Worm (Caenorhabditis elegans) whole organism, L2 larva: ENCODE measurements around the gene bath-47.

Source experiments
- R02D3.7 ChIP-seq: fragments of 150-350 bp; optimal IDR thresholded peaks from 2 replicates; lab custom pipeline; 2014; ENCODE audit warnings: missing biosample characterization, missing genetic modification characterization
- ceh-82 ChIP-seq: fragments of 150-350 bp; optimal IDR thresholded peaks from 2 replicates; lab custom pipeline; 2014; ENCODE audit warnings: missing biosample characterization, missing genetic modification characterization
- dmd-4 ChIP-seq: sonication (generic microtip); optimal IDR thresholded peaks from 2 replicates; lab custom pipeline; 2017; ENCODE audit warnings: missing biosample characterization, missing genetic modification characterization
- egl-27 ChIP-seq: sonication (generic microtip); optimal IDR thresholded peaks from 3 replicates; lab custom pipeline; 2017; ENCODE audit warnings: missing biosample characterization, missing genetic modification reagents, missing genetic modification characterization
- fos-1 ChIP-seq: fragments of 150-350 bp; optimal IDR thresholded peaks from 2 replicates; lab custom pipeline; 2014; ENCODE audit warnings: missing biosample characterization, missing genetic modification characterization
- lsy-2 ChIP-seq, 2 experiments: fragments of 150-350 bp in 1 of 2; sonication (generic microtip) in 1 of 2; optimal IDR thresholded peaks; 2 replicates each; lab custom pipeline; 2014 to 2017; ENCODE audit warnings: missing biosample characterization in 2 of 2, missing genetic modification characterization in 2 of 2
- nhr-237 ChIP-seq: fragments of 150-350 bp; optimal IDR thresholded peaks from 2 replicates; lab custom pipeline; 2014; ENCODE audit warnings: missing biosample characterization, missing genetic modification characterization
- nhr-77 ChIP-seq: fragments of 150-350 bp; optimal IDR thresholded peaks from 2 replicates; lab custom pipeline; 2014; ENCODE audit warnings: missing biosample characterization, missing genetic modification characterization
- unc-55 ChIP-seq: fragments of 150-350 bp; sonication (generic microtip); optimal IDR thresholded peaks from 3 replicates; lab custom pipeline; 2014; ENCODE audit warnings: missing biosample characterization, missing genetic modification reagents, missing genetic modification characterization

DNA sequence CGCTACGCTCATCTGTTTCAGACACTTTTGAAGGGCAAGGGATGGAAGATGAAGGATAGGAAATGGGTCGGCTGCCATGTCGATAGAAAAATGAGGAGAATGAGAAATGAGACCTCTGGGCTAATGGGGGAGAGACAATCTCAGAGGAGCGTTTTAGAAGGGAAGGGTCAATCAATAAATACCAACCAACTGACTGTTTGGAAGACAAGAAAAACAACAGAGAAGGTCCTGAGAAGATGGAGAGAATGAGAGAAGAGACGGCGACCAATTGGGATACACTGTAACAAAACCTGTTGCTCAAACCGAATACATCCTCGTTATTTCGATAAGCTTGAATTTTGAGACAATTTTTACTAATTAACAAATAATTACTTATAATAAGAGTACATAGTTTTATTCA lies 51.8 kb downstream of the bath-47 start, which contains the start of gene fbxb-15:
- TF ChIP-seq lsy-2 (tag; optimal IDR thresholded peaks at IDR 0.05; lab: Kevin White, UChicago) = no peak
- TF ChIP-seq nhr-237 (tag; lab: Kevin White, UChicago) = no peak
- TF ChIP-seq R02D3.7 (tag; lab: Kevin White, UChicago) = no peak
- TF ChIP-seq unc-55 (GFP tag; lab: Kevin White, UChicago) = no peak
- TF ChIP-seq egl-27 (tag; lab: Kevin White, UChicago) = no peak
- TF ChIP-seq nhr-77 (tag; lab: Kevin White, UChicago) = no peak
- no peak for TF ChIP-seq fos-1
- no peak for TF ChIP-seq ceh-82 (tag; lab: Kevin White, UChicago)
- no peak for TF ChIP-seq dmd-4 (tag; lab: Kevin White, UChicago)
